Worm (Caenorhabditis elegans) whole organism, L4/young adult: ENCODE data around the gene snb-1.

ENCODE experiments used
- W03F9.2 ChIP-seq: fragments of 150-350 bp; optimal IDR thresholded peaks from 2 replicates; lab custom pipeline; 2014; ENCODE audit warnings: missing biosample characterization, missing genetic modification characterization
- him-1 ChIP-seq: sonication (generic microtip); optimal IDR thresholded peaks from 2 replicates; lab custom pipeline; 2016; ENCODE audit warnings: missing genotype, missing genetic modification reagents, missing genetic modification characterization, missing compliant biosample characterization

DNA sequence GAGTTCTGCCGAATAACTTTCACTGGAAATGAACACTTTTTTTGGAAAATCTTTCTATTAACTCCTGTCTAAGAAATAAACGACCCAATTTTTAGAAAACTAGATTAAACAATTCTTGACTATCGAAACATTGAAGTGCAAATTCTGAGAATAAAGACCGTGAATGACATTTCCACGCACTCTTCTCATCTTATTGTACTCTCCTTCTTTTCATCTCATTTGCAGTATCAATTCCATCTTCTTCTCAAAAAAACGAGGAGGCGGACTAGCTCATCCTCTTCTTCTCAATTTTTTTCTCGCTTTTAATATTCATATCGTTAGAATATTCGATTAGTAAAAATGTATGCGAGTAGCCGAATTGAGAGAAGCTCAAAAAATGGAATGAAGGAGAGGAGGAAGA is 5.4 kb upstream of the snb-1 start:
- TF ChIP-seq him-1 (no peak), W03F9.2 (tag; lab: Kevin White, UChicago) (no peak)
